Worm (Caenorhabditis elegans) whole organism, L1 larva: Measurements from ENCODE around the gene C23F12.9.

ENCODE experiments used
- F16B12.6 ChIP-seq: fragments of 150-350 bp; optimal IDR thresholded peaks from 2 replicates; lab custom pipeline; 2014; ENCODE audit warnings: missing biosample characterization, missing genetic modification characterization
- aly-2 ChIP-seq: fragments of 150-350 bp; optimal IDR thresholded peaks from 2 replicates; lab custom pipeline; 2014; ENCODE audit warnings: missing biosample characterization, missing genetic modification characterization
- ama-1 ChIP-seq: fragments of 150-350 bp; optimal IDR thresholded peaks from 2 replicates; lab custom pipeline; 2014
- ceh-63 ChIP-seq: fragments of 200-800 bp; sonication (Bioruptor generic); optimal IDR thresholded peaks from 2 replicates; lab custom pipeline; 2018; ENCODE audit warnings: mild to moderate bottlenecking, missing genetic modification characterization, missing compliant biosample characterization
- ceh-8 ChIP-seq: fragments of 200-800 bp; sonication (Bioruptor generic); optimal IDR thresholded peaks from 2 replicates; lab custom pipeline; 2018; ENCODE audit warnings: mild to moderate bottlenecking, missing genetic modification characterization, moderate library complexity, missing compliant biosample characterization
- ceh-90 ChIP-seq: sonication (generic microtip); optimal IDR thresholded peaks from 2 replicates; lab custom pipeline; 2016; ENCODE audit warnings: missing genetic modification characterization, missing compliant biosample characterization
- ces-1 ChIP-seq: fragments of 150-350 bp; optimal IDR thresholded peaks from 2 replicates; lab custom pipeline; 2014; ENCODE audit warnings: missing biosample characterization, missing genetic modification reagents, missing genetic modification characterization
- dpl-1 ChIP-seq, 3 experiments: fragments of 150-350 bp in 2 of 3; sonication (generic microtip) in 1 of 3; optimal IDR thresholded peaks; 2 replicates each; lab custom pipeline; 2014 to 2017; ENCODE audit warnings: missing biosample characterization in 3 of 3, missing genetic modification characterization in 3 of 3, missing genetic modification reagents in 3 of 3
- dsc-1 ChIP-seq: sonication (generic microtip); optimal IDR thresholded peaks from 2 replicates; lab custom pipeline; 2016; ENCODE audit warnings: mild to moderate bottlenecking, missing genetic modification characterization, missing compliant biosample characterization
- efl-3 ChIP-seq: fragments of 200-800 bp; sonication (Bioruptor generic); optimal IDR thresholded peaks from 2 replicates; lab custom pipeline; 2018; ENCODE audit warnings: mild to moderate bottlenecking, missing genetic modification characterization, missing compliant biosample characterization
- egl-13 ChIP-seq: sonication (generic microtip); optimal IDR thresholded peaks from 2 replicates; lab custom pipeline; 2016; ENCODE audit warnings: missing genotype, missing genetic modification reagents, missing genetic modification characterization, missing compliant biosample characterization
- egl-27 ChIP-seq, 2 experiments: fragments of 150-350 bp in 1 of 2; sonication (generic microtip); optimal IDR thresholded peaks; 3 replicates each; lab custom pipeline; 2017 to 2018; ENCODE audit warnings: missing biosample characterization in 2 of 2, missing genetic modification characterization in 2 of 2, missing genetic modification reagents in 2 of 2
- elt-3 ChIP-seq, 6 experiments: fragments of 150-350 bp in 1 of 6; sonication (generic microtip); optimal IDR thresholded peaks; 2 replicates each; lab custom pipeline; 2017 to 2018; ENCODE audit warnings: missing biosample characterization in 6 of 6, missing genetic modification characterization in 6 of 6, inconsistent platforms in 1 of 6
- ets-5 ChIP-seq: fragments of 200-800 bp; sonication (Bioruptor generic); IDR thresholded peaks from 2 replicates; pipeline ENCODE4 v1.3.6; 2022; ENCODE audit warnings: missing genetic modification characterization, missing compliant biosample characterization
- fkh-8 ChIP-seq: sonication (generic microtip); optimal IDR thresholded peaks from 2 replicates; lab custom pipeline; 2016; ENCODE audit warnings: mild to moderate bottlenecking, missing genetic modification characterization, missing compliant biosample characterization
- fos-1 ChIP-seq: fragments of 150-350 bp; optimal IDR thresholded peaks from 2 replicates; lab custom pipeline; 2014; ENCODE audit warnings: missing biosample characterization, missing genetic modification characterization
- hlh-17 ChIP-seq: fragments of 200-800 bp; sonication (Bioruptor generic); optimal IDR thresholded peaks from 2 replicates; lab custom pipeline; 2018; ENCODE audit warnings: missing genetic modification characterization, mild to moderate bottlenecking, missing compliant biosample characterization, moderate library complexity, borderline replicate concordance
- lin-13 ChIP-seq: fragments of 150-350 bp; optimal IDR thresholded peaks from 2 replicates; lab custom pipeline; 2014; ENCODE audit warnings: missing biosample characterization, missing genetic modification reagents, missing genetic modification characterization
- lin-35 ChIP-seq, 2 experiments: fragments of 150-350 bp; optimal IDR thresholded peaks; 2 replicates each; lab custom pipeline; 2014; ENCODE audit warnings: missing biosample characterization in 2 of 2, missing genetic modification characterization in 2 of 2, missing genetic modification reagents in 2 of 2
- lin-39 ChIP-seq: fragments of 150-350 bp; optimal IDR thresholded peaks from 2 replicates; lab custom pipeline; 2014; ENCODE audit warnings: missing biosample characterization, missing genetic modification reagents, missing genetic modification characterization
- lir-3 ChIP-seq: sonication (generic microtip); optimal IDR thresholded peaks from 2 replicates; lab custom pipeline; 2016; ENCODE audit warnings: mild to moderate bottlenecking, missing genetic modification characterization, moderate library complexity, missing compliant biosample characterization; ENCODE audit not compliant: poor library complexity
- lsy-2 ChIP-seq, 2 experiments: fragments of 150-350 bp; optimal IDR thresholded peaks; 2 replicates each; lab custom pipeline; 2014; ENCODE audit warnings: missing biosample characterization in 2 of 2, missing genetic modification characterization in 2 of 2
- mab-9 ChIP-seq: fragments of 200-800 bp; sonication (Bioruptor generic); IDR thresholded peaks from 2 replicates; pipeline ENCODE4 v1.3.6; 2022; ENCODE audit warnings: missing genetic modification reagents, missing genetic modification characterization, missing compliant biosample characterization
- mef-2 ChIP-seq: fragments of 150-350 bp; optimal IDR thresholded peaks from 2 replicates; lab custom pipeline; 2014; ENCODE audit warnings: missing biosample characterization, missing genetic modification characterization
- mep-1 ChIP-seq: fragments of 150-350 bp; optimal IDR thresholded peaks from 2 replicates; lab custom pipeline; 2014; ENCODE audit warnings: missing biosample characterization, missing genetic modification characterization
- nhr-11 ChIP-seq: fragments of 150-350 bp; optimal IDR thresholded peaks from 2 replicates; lab custom pipeline; 2014; ENCODE audit warnings: missing biosample characterization, missing genetic modification characterization
- nhr-12 ChIP-seq: sonication (generic microtip); optimal IDR thresholded peaks from 2 replicates; lab custom pipeline; 2017; ENCODE audit warnings: missing biosample characterization, missing genetic modification characterization
- nhr-19 ChIP-seq: fragments of 200-800 bp; sonication (Bioruptor generic); conservative IDR thresholded peaks from 2 replicates; pipeline ENCODE4 v1.3.6; 2022; ENCODE audit warnings: missing genetic modification characterization, missing compliant biosample characterization
- nhr-20 ChIP-seq: sonication (generic microtip); optimal IDR thresholded peaks from 2 replicates; lab custom pipeline; 2016; ENCODE audit warnings: mild to moderate bottlenecking, missing genetic modification characterization, missing compliant biosample characterization
- nhr-237 ChIP-seq: fragments of 150-350 bp; optimal IDR thresholded peaks from 2 replicates; lab custom pipeline; 2014; ENCODE audit warnings: missing biosample characterization, missing genetic modification characterization
- nhr-47 ChIP-seq: sonication (generic microtip); optimal IDR thresholded peaks from 2 replicates; lab custom pipeline; 2016; ENCODE audit warnings: mild to moderate bottlenecking, missing genetic modification characterization, moderate library complexity, missing compliant biosample characterization
- nhr-84 ChIP-seq: sonication (generic microtip); optimal IDR thresholded peaks from 2 replicates; lab custom pipeline; 2017; ENCODE audit warnings: missing biosample characterization, missing genetic modification characterization
- nhr-90 ChIP-seq: sonication (generic microtip); optimal IDR thresholded peaks from 2 replicates; lab custom pipeline; 2016; ENCODE audit warnings: mild to moderate bottlenecking, missing genetic modification characterization, missing compliant biosample characterization; ENCODE audit not compliant: poor library complexity
- pqm-1 ChIP-seq: sonication (generic microtip); optimal IDR thresholded peaks from 3 replicates; lab custom pipeline; 2017; ENCODE audit warnings: missing biosample characterization, missing genetic modification characterization
- rnt-1 ChIP-seq: sonication (generic microtip); optimal IDR thresholded peaks from 2 replicates; lab custom pipeline; 2016; ENCODE audit warnings: mild to moderate bottlenecking, missing genetic modification characterization, moderate library complexity, missing compliant biosample characterization
- snpc-4 ChIP-seq: fragments of 150-350 bp; optimal IDR thresholded peaks from 2 replicates; lab custom pipeline; 2014; ENCODE audit warnings: missing biosample characterization, missing genetic modification characterization
- snu-23 ChIP-seq: sonication (generic microtip); optimal IDR thresholded peaks from 2 replicates; lab custom pipeline; 2016; ENCODE audit warnings: missing genetic modification characterization, missing compliant biosample characterization
- sup-37 ChIP-seq: fragments of 200-800 bp; sonication (Bioruptor generic); optimal IDR thresholded peaks from 2 replicates; lab custom pipeline; 2018; ENCODE audit warnings: mild to moderate bottlenecking, missing genetic modification characterization, missing compliant biosample characterization
- tbx-2 ChIP-seq: sonication (generic microtip); optimal IDR thresholded peaks from 2 replicates; lab custom pipeline; 2016; ENCODE audit warnings: missing genetic modification characterization, missing compliant biosample characterization
- tlp-1 ChIP-seq: fragments of 150-350 bp; optimal IDR thresholded peaks from 2 replicates; lab custom pipeline; 2014; ENCODE audit warnings: missing biosample characterization, missing genetic modification characterization
- unc-62 ChIP-seq: fragments of 150-350 bp; optimal IDR thresholded peaks from 2 replicates; lab custom pipeline; 2014; ENCODE audit warnings: missing biosample characterization, missing genetic modification reagents, missing genetic modification characterization
- zag-1 ChIP-seq: fragments of 150-350 bp; optimal IDR thresholded peaks from 2 replicates; lab custom pipeline; 2014; ENCODE audit warnings: missing biosample characterization, missing genetic modification characterization
- zip-4 ChIP-seq: fragments of 200-800 bp; sonication (Bioruptor generic); optimal IDR thresholded peaks from 2 replicates; lab custom pipeline; 2018; ENCODE audit warnings: mild to moderate bottlenecking, missing genetic modification characterization, moderate library complexity, missing compliant biosample characterization
- ztf-11 ChIP-seq, 2 experiments: sonication (generic microtip); optimal IDR thresholded peaks; 2 replicates each; lab custom pipeline; 2016 to 2017; ENCODE audit warnings: missing genetic modification characterization in 2 of 2, missing biosample characterization in 1 of 2, missing compliant biosample characterization in 1 of 2
- ztf-4 ChIP-seq: fragments of 150-350 bp; optimal IDR thresholded peaks from 2 replicates; lab custom pipeline; 2014; ENCODE audit warnings: missing biosample characterization, missing genetic modification characterization

The C23F12.9 gene

DNA sequence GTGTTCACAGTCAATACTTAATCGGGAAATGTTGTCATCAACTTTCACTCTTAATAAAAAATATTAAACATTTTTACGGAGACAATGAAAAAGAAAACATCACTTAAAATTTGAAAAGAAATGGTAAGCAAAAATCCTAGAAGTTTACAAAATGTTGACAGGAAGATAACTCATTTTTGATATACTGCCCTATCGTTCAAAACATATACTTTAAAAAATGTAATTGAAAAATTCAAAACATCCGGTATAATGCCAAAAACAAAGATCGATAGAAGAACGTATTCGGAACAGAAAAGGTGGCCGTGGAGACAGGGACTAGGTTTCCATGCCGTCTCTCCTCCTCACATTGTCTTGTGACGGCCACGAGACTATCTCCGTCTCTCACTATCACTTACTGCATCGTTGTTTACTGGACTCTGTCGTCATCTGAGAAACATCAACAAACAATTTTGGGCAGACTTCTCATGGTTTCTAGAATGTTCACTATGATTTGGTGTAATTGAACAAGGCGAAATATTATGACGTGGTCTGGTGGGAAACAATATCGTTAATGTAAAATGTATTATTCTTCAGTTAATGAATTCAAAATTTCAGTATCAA is 46.4 kb upstream of the C23F12.9 start, which contains the start of gene oga-1 (continued):
- TF ChIP-seq lsy-2 (tag; optimal IDR thresholded peaks at IDR 0.05; lab: Kevin White, UChicago) (peak; percentile 52 to 55), sup-37 (GFP tag; lab: Kevin White, UChicago) (no peak), elt-3 (tag; optimal IDR thresholded peaks at IDR 0.05; lab: Kevin White, UChicago) (peak in 1 of 6 experiments; percentile 45), nhr-90 (tag; lab: Kevin White, UChicago) (peak; percentile 69), ztf-11 (tag; optimal IDR thresholded peaks at IDR 0.05; lab: Kevin White, UChicago) (no peak), egl-13 (tag; lab: Kevin White, UChicago) (peak; percentile 51), tbx-2 (peak; percentile 40), egl-27 (tag; optimal IDR thresholded peaks at IDR 0.05; lab: Kevin White, UChicago) (no peak), nhr-84 (tag; lab: Kevin White, UChicago) (no peak), nhr-12 (tag; lab: Kevin White, UChicago) (no peak), fos-1 (tag; lab: Kevin White, UChicago) (peak; percentile 52), hlh-17 (GFP tag; lab: Kevin White, UChicago) (no peak), efl-3 (GFP tag; lab: Kevin White, UChicago) (no peak), lin-35 (GFP tag; optimal IDR thresholded peaks at IDR 0.05; lab: Kevin White, UChicago) (peak; percentile 57 to 81), lin-39 (tag; lab: Kevin White, UChicago) (no peak), nhr-237 (tag; lab: Kevin White, UChicago) (no peak), snpc-4 (tag; lab: Kevin White, UChicago) (peak; percentile 49), dpl-1 (GFP tag; optimal IDR thresholded peaks at IDR 0.05; lab: Kevin White, UChicago) (peak; percentile 32 to 53 (median 50)), ama-1 (lab: Kevin White, UChicago) (no peak), tlp-1 (no peak), ces-1 (no peak), mab-9 (GFP tag; lab: Robert Waterston, UW) (no peak), ceh-63 (GFP tag; lab: Kevin White, UChicago) (no peak), lin-13 (GFP tag; lab: Kevin White, UChicago) (peak; percentile 60), aly-2 (tag; lab: Kevin White, UChicago) (no peak), snu-23 (GFP tag; lab: Kevin White, UChicago) (peak; percentile 93), nhr-47 (peak; percentile 78), zag-1 (tag; lab: Kevin White, UChicago) (no peak), lir-3 (tag; lab: Kevin White, UChicago) (peak; percentile 71), mep-1 (tag; lab: Kevin White, UChicago) (peak; percentile 83), zip-4 (GFP tag; lab: Kevin White, UChicago) (no peak), mef-2 (no peak), F16B12.6 (peak; percentile 26), ceh-90 (tag; lab: Kevin White, UChicago) (no peak), ets-5 (GFP tag; lab: Robert Waterston, UW) (no peak), dsc-1 (tag; lab: Kevin White, UChicago) (peak; percentile 39), pqm-1 (tag; lab: Kevin White, UChicago) (no peak)
- TF ChIP-seq, all 84 proteins: peak for 41

DNA sequence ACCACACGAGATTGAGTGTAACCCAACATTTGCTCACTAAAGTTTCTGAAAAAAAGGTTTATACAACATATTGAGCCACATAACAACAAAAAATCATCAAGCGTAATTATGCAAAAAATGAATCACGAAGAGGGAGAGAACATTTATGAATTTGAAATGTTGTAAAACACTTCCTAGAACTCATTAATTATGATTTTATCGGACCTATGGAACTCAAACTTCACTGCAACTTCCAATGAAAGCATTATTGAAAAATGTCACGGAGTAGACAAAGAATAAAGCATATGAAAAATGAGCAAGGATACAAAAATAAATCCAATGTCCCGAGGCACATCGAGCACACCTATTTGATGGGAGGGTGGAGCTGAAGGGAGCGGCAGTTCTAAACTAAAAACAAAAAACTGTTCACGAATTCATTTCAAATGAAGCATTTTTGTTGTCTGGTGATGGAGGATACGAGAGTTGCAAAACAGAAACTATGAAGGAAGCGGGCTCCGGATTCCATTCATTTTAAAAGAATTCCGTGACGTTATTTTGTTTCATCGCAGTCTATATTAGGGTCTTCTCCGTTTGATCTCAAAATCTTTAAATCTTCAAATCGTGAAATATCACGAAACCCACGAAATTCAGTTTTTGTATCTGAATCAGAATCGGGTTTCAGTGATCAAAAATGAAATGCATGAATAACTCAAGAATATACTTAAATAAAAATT is 43.9 kb upstream of the C23F12.9 start, which contains the start of gene flp-20:
TSS of gene flp-20 (minus strand) at position 51 of the 713 bp plus-strand sequence.
- TF ChIP-seq ztf-4 (tag; lab: Kevin White, UChicago) (no peak), aly-2 (tag; lab: Kevin White, UChicago) (no peak), nhr-19 (GFP tag; lab: Robert Waterston, UW) (no peak), unc-62 (no peak), mef-2 (no peak), ceh-8 (no peak), efl-3 (GFP tag; lab: Kevin White, UChicago) (no peak), egl-27 (tag; optimal IDR thresholded peaks at IDR 0.05; lab: Kevin White, UChicago) (no peak), nhr-20 (tag; lab: Kevin White, UChicago) (no peak), fkh-8 (tag; lab: Kevin White, UChicago) (no peak), rnt-1 (tag; lab: Kevin White, UChicago) (no peak), nhr-11 (tag; lab: Kevin White, UChicago) (no peak)
